Worm (Caenorhabditis elegans) whole organism, L4/young adult: ENCODE results near the gene col-13.

Source experiments
- W03F9.2 ChIP-seq: fragments of 150-350 bp; optimal IDR thresholded peaks from 2 replicates; lab custom pipeline; 2014; ENCODE audit warnings: missing biosample characterization, missing genetic modification characterization
- dao-5 ChIP-seq: sonication (generic microtip); optimal IDR thresholded peaks from 2 replicates; lab custom pipeline; 2016; ENCODE audit warnings: missing genotype, missing genetic modification characterization, moderate library complexity, missing compliant biosample characterization
- him-1 ChIP-seq: sonication (generic microtip); optimal IDR thresholded peaks from 2 replicates; lab custom pipeline; 2016; ENCODE audit warnings: missing genotype, missing genetic modification reagents, missing genetic modification characterization, missing compliant biosample characterization

ce11 chrV:10416925-10417324 lies 4.8 kb downstream of the col-13 start, which contains the start of gene F15H10.10:
- TF ChIP-seq him-1 (tag; lab: Kevin White, UChicago) (no peak), W03F9.2 (tag; lab: Kevin White, UChicago) (no peak), dao-5 (no peak)
